Fruit fly (Drosophila melanogaster) S2 (cell line): ENCODE measurements around the gene B9d2.

Experiments used
- CG8478 ChIP-seq: fragments of >200 bp; optimal IDR thresholded peaks from 2 replicates; lab custom pipeline; 2018
- CTCF ChIP-seq, 2 experiments: fragments of >200 bp; optimal IDR thresholded peaks; 2 replicates each; lab custom pipeline; 2018

dm6 chr2L:6110781-6111180 lies 19.7 kb downstream of the B9d2 start:
- TF ChIP-seq CG8478, result no peak
- no peak for TF ChIP-seq CTCF (optimal IDR thresholded peaks at IDR 0.05; lab: Kevin White, UChicago)
